Worm (Caenorhabditis elegans) whole organism, L3 larva: Measurements from ENCODE around the gene ZC262.2.

Experiments
- R02D3.7 ChIP-seq: fragments of 150-350 bp; optimal IDR thresholded peaks from 2 replicates; lab custom pipeline; 2014; ENCODE audit warnings: missing biosample characterization, missing genetic modification characterization
- ama-1 ChIP-seq: fragments of 150-350 bp; optimal IDR thresholded peaks from 2 replicates; lab custom pipeline; 2018
- ceh-16 ChIP-seq: sonication (generic microtip); optimal IDR thresholded peaks from 2 replicates; lab custom pipeline; 2017; ENCODE audit warnings: missing biosample characterization, missing genetic modification characterization
- ceh-28 ChIP-seq: fragments of 150-350 bp; optimal IDR thresholded peaks from 2 replicates; lab custom pipeline; 2014; ENCODE audit warnings: missing biosample characterization, missing genetic modification reagents, missing genetic modification characterization
- ceh-82 ChIP-seq: fragments of 150-350 bp; optimal IDR thresholded peaks from 2 replicates; lab custom pipeline; 2014; ENCODE audit warnings: missing biosample characterization, missing genetic modification characterization
- daf-12 ChIP-seq: fragments of 150-350 bp; optimal IDR thresholded peaks from 2 replicates; lab custom pipeline; 2014; ENCODE audit warnings: missing biosample characterization, missing genetic modification reagents, missing genetic modification characterization
- egl-27 ChIP-seq: sonication (generic microtip); optimal IDR thresholded peaks from 4 replicates; lab custom pipeline; 2017; ENCODE audit warnings: missing biosample characterization, missing genetic modification reagents, missing genetic modification characterization
- egl-5 ChIP-seq: fragments of 150-350 bp; optimal IDR thresholded peaks from 2 replicates; lab custom pipeline; 2017; ENCODE audit warnings: missing biosample characterization, missing genetic modification reagents, missing genetic modification characterization, inconsistent platforms
- elt-1 ChIP-seq: fragments of 150-350 bp; optimal IDR thresholded peaks from 2 replicates; lab custom pipeline; 2014; ENCODE audit warnings: missing biosample characterization, missing genetic modification characterization
- elt-2 ChIP-seq: sonication (generic microtip); optimal IDR thresholded peaks from 2 replicates; lab custom pipeline; 2016; ENCODE audit warnings: missing genetic modification reagents, mild to moderate bottlenecking, missing genetic modification characterization, missing compliant biosample characterization
- elt-3 ChIP-seq, 3 experiments: fragments of 150-350 bp in 1 of 3; sonication (generic microtip) in 2 of 3; optimal IDR thresholded peaks; 2 replicates in 2 of 3; 4 replicates in 1 of 3; lab custom pipeline; 2014 to 2017; ENCODE audit warnings: missing biosample characterization in 3 of 3, missing genetic modification characterization in 3 of 3
- eor-1 ChIP-seq, 2 experiments: fragments of 150-350 bp; optimal IDR thresholded peaks; 2 replicates each; lab custom pipeline; 2014 to 2018; ENCODE audit warnings: missing biosample characterization in 2 of 2, missing genetic modification characterization in 2 of 2
- fkh-10 ChIP-seq: sonication (generic microtip); optimal IDR thresholded peaks from 2 replicates; lab custom pipeline; 2017; ENCODE audit warnings: missing biosample characterization, missing genetic modification reagents, missing genetic modification characterization
- fkh-2 ChIP-seq: fragments of 150-350 bp; optimal IDR thresholded peaks from 2 replicates; lab custom pipeline; 2014; ENCODE audit warnings: missing biosample characterization, missing genetic modification reagents, missing genetic modification characterization
- fos-1 ChIP-seq: fragments of 150-350 bp; optimal IDR thresholded peaks from 2 replicates; lab custom pipeline; 2014; ENCODE audit warnings: missing biosample characterization, missing genetic modification characterization
- hmg-11 ChIP-seq: sonication (generic microtip); optimal IDR thresholded peaks from 2 replicates; lab custom pipeline; 2016; ENCODE audit warnings: missing genetic modification characterization, missing compliant biosample characterization
- jun-1 ChIP-seq: fragments of 150-350 bp; optimal IDR thresholded peaks from 2 replicates; lab custom pipeline; 2014; ENCODE audit warnings: missing biosample characterization, missing genetic modification reagents, missing genetic modification characterization
- lin-15B ChIP-seq: fragments of 150-350 bp; optimal IDR thresholded peaks from 2 replicates; lab custom pipeline; 2014; ENCODE audit warnings: missing biosample characterization, missing genetic modification characterization
- lin-39 ChIP-seq: fragments of 150-350 bp; optimal IDR thresholded peaks from 2 replicates; lab custom pipeline; 2018; ENCODE audit warnings: missing biosample characterization, missing genetic modification reagents, missing genetic modification characterization
- lsy-12 ChIP-seq: sonication (generic microtip); optimal IDR thresholded peaks from 2 replicates; lab custom pipeline; 2016; ENCODE audit warnings: mild to moderate bottlenecking, missing genetic modification characterization, missing compliant biosample characterization
- mdl-1 ChIP-seq: fragments of 150-350 bp; optimal IDR thresholded peaks from 2 replicates; lab custom pipeline; 2014; ENCODE audit warnings: missing biosample characterization, missing genetic modification characterization
- mml-1 ChIP-seq: fragments of 150-350 bp; sonication (generic microtip); optimal IDR thresholded peaks from 3 replicates; lab custom pipeline; 2014; ENCODE audit warnings: missing biosample characterization, missing genetic modification characterization
- nfya-1 ChIP-seq: sonication (generic microtip); optimal IDR thresholded peaks from 2 replicates; lab custom pipeline; 2017; ENCODE audit warnings: missing genetic modification characterization, mild to moderate bottlenecking, missing compliant biosample characterization, antibody characterized with exemption, moderate library complexity; ENCODE audit not compliant: insufficient read depth
- nhr-11 ChIP-seq: fragments of 150-350 bp; optimal IDR thresholded peaks from 2 replicates; lab custom pipeline; 2014; ENCODE audit warnings: missing biosample characterization, missing genetic modification characterization
- nhr-12 ChIP-seq: fragments of 150-350 bp; optimal IDR thresholded peaks from 2 replicates; lab custom pipeline; 2014; ENCODE audit warnings: missing biosample characterization, missing genetic modification characterization
- nhr-23 ChIP-seq: fragments of 150-350 bp; optimal IDR thresholded peaks from 2 replicates; lab custom pipeline; 2014; ENCODE audit warnings: missing biosample characterization, missing genetic modification reagents, missing genetic modification characterization
- nhr-237 ChIP-seq: fragments of 150-350 bp; optimal IDR thresholded peaks from 2 replicates; lab custom pipeline; 2014; ENCODE audit warnings: missing biosample characterization, missing genetic modification characterization
- nhr-25 ChIP-seq: sonication (generic microtip); optimal IDR thresholded peaks from 2 replicates; lab custom pipeline; 2017; ENCODE audit warnings: missing biosample characterization, missing genetic modification characterization
- nhr-28 ChIP-seq: fragments of 150-350 bp; optimal IDR thresholded peaks from 2 replicates; lab custom pipeline; 2014; ENCODE audit warnings: missing biosample characterization, missing genetic modification characterization
- nhr-43 ChIP-seq: sonication (generic microtip); optimal IDR thresholded peaks from 2 replicates; lab custom pipeline; 2016; ENCODE audit warnings: mild to moderate bottlenecking, missing genetic modification characterization, missing compliant biosample characterization; ENCODE audit not compliant: poor library complexity, severe bottlenecking
- nhr-67 ChIP-seq: fragments of 150-350 bp; optimal IDR thresholded peaks from 2 replicates; lab custom pipeline; 2014; ENCODE audit warnings: missing biosample characterization, missing genetic modification characterization
- nhr-76 ChIP-seq: fragments of 150-350 bp; sonication (generic microtip); optimal IDR thresholded peaks from 5 replicates; lab custom pipeline; 2014; ENCODE audit warnings: missing biosample characterization, missing genetic modification characterization
- nhr-77 ChIP-seq: fragments of 150-350 bp; optimal IDR thresholded peaks from 2 replicates; lab custom pipeline; 2014; ENCODE audit warnings: missing biosample characterization, missing genetic modification characterization
- pha-4 ChIP-seq: fragments of 150-350 bp; optimal IDR thresholded peaks from 2 replicates; lab custom pipeline; 2014; ENCODE audit warnings: missing biosample characterization, missing genetic modification reagents, missing genetic modification characterization
- pqm-1 ChIP-seq: fragments of 150-350 bp; optimal IDR thresholded peaks from 2 replicates; lab custom pipeline; 2017; ENCODE audit warnings: missing biosample characterization, missing genetic modification characterization, inconsistent platforms
- sea-2 ChIP-seq: fragments of 150-350 bp; sonication (generic microtip); optimal IDR thresholded peaks from 4 replicates; lab custom pipeline; 2014; ENCODE audit warnings: missing biosample characterization, missing genetic modification reagents, missing genetic modification characterization
- snpc-4 ChIP-seq: fragments of 150-350 bp; optimal IDR thresholded peaks from 2 replicates; lab custom pipeline; 2014; ENCODE audit warnings: missing biosample characterization, missing genetic modification characterization
- tbx-2 ChIP-seq: sonication (generic microtip); optimal IDR thresholded peaks from 2 replicates; lab custom pipeline; 2016; ENCODE audit warnings: mild to moderate bottlenecking, missing genetic modification characterization, missing compliant biosample characterization
- unc-39 ChIP-seq: sonication (generic microtip); optimal IDR thresholded peaks from 4 replicates; lab custom pipeline; 2017; ENCODE audit warnings: missing biosample characterization, missing genetic modification characterization
- unc-62 ChIP-seq: fragments of 150-350 bp; sonication (generic microtip); optimal IDR thresholded peaks from 4 replicates; lab custom pipeline; 2014; ENCODE audit warnings: missing biosample characterization, missing genetic modification reagents, missing genetic modification characterization
- zag-1 ChIP-seq: fragments of 150-350 bp; optimal IDR thresholded peaks from 2 replicates; lab custom pipeline; 2014; ENCODE audit warnings: missing biosample characterization, missing genetic modification characterization
- ztf-4 ChIP-seq: fragments of 150-350 bp; optimal IDR thresholded peaks from 2 replicates; lab custom pipeline; 2014; ENCODE audit warnings: missing biosample characterization, missing genetic modification characterization

Gene ZC262.2

ce11 chrIII:8300860-8301396, 30.9 kb upstream of the ZC262.2 start:
- TF ChIP-seq lsy-12 (tag; lab: Kevin White, UChicago) (no peak), hmg-11 (tag; lab: Kevin White, UChicago) (no peak), fos-1 (tag; lab: Kevin White, UChicago) (no peak), nhr-25 (tag; lab: Kevin White, UChicago) (no peak), elt-2 (tag; lab: Kevin White, UChicago) (no peak), nhr-12 (tag; lab: Kevin White, UChicago) (no peak), tbx-2 (tag; lab: Kevin White, UChicago) (no peak), ceh-82 (tag; lab: Kevin White, UChicago) (no peak), mml-1 (tag; lab: Kevin White, UChicago) (no peak), nhr-77 (no peak), daf-12 (tag; lab: Kevin White, UChicago) (no peak), fkh-10 (GFP tag; lab: Kevin White, UChicago) (no peak), fkh-2 (tag; lab: Kevin White, UChicago) (no peak), nhr-28 (tag; lab: Kevin White, UChicago) (no peak), eor-1 (tag; optimal IDR thresholded peaks at IDR 0.05; lab: Kevin White, UChicago) (no peak), zag-1 (no peak), nhr-76 (tag; lab: Kevin White, UChicago) (no peak)

ce11 chrIII:8303440-8303839, 28.4 kb upstream of the ZC262.2 start:
- TF ChIP-seq nhr-43 (no peak), nhr-28 (tag; lab: Kevin White, UChicago) (no peak), daf-12 (tag; lab: Kevin White, UChicago) (no peak), lin-15B (no peak), nhr-237 (no peak), pha-4 (no peak), lin-39 (tag; lab: Kevin White, UChicago) (no peak)

ce11 chrIII:8305304-8305703, 26.6 kb upstream of the ZC262.2 start:
- TF ChIP-seq nfya-1 (no peak), mdl-1 (no peak), egl-27 (tag; lab: Kevin White, UChicago) (no peak), nhr-28 (tag; lab: Kevin White, UChicago) (no peak), pha-4 (no peak), hmg-11 (tag; lab: Kevin White, UChicago) (no peak), fos-1 (tag; lab: Kevin White, UChicago) (no peak), elt-2 (tag; lab: Kevin White, UChicago) (no peak), unc-39 (tag; lab: Kevin White, UChicago) (no peak), elt-3 (tag; optimal IDR thresholded peaks at IDR 0.05; lab: Kevin White, UChicago) (no peak), nhr-23 (tag; lab: Kevin White, UChicago) (no peak), elt-1 (no peak), nhr-43 (no peak)

ce11 chrIII:8305816-8306215, 26.0 kb upstream of the ZC262.2 start:
- no peak for TF ChIP-seq sea-2 (GFP tag; lab: Kevin White, UChicago)
- no peak for TF ChIP-seq nhr-11 (tag; lab: Kevin White, UChicago)
- TF ChIP-seq nfya-1 = no peak

- TF ChIP-seq unc-39 (tag; lab: Kevin White, UChicago) (no peak), nhr-76 (tag; lab: Kevin White, UChicago) (no peak), pqm-1 (peak; percentile 27), jun-1 (tag; lab: Kevin White, UChicago) (no peak), snpc-4 (peak; percentile 86), mdl-1 (no peak), ama-1 (no peak), nhr-12 (tag; lab: Kevin White, UChicago) (no peak), fos-1 (tag; lab: Kevin White, UChicago) (no peak), nhr-23 (tag; lab: Kevin White, UChicago) (peak; percentile 96), nhr-67 (tag; lab: Kevin White, UChicago) (peak; percentile 60), unc-62 (GFP tag; lab: Kevin White, UChicago) (no peak), ceh-82 (tag; lab: Kevin White, UChicago) (peak; percentile 58), nhr-237 (no peak), nhr-25 (tag; lab: Kevin White, UChicago) (peak; percentile 57), elt-3 (tag; optimal IDR thresholded peaks at IDR 0.05; lab: Kevin White, UChicago) (no peak), pha-4 (peak; percentile 96), R02D3.7 (peak; percentile 55), daf-12 (tag; lab: Kevin White, UChicago) (no peak), egl-27 (tag; lab: Kevin White, UChicago) (no peak), ceh-16 (tag; lab: Kevin White, UChicago) (no peak), sea-2 (GFP tag; lab: Kevin White, UChicago) (no peak), lsy-12 (tag; lab: Kevin White, UChicago) (peak; percentile 89), nhr-77 (no peak), elt-2 (tag; lab: Kevin White, UChicago) (peak; percentile 53), zag-1 (no peak), tbx-2 (tag; lab: Kevin White, UChicago) (peak; percentile 56), egl-5 (tag; lab: Kevin White, UChicago) (peak; percentile 68), ceh-28 (peak; percentile 32), fkh-2 (tag; lab: Kevin White, UChicago) (no peak), elt-1 (peak; percentile 17), lin-39 (tag; lab: Kevin White, UChicago) (peak; percentile 62), ztf-4 (tag; lab: Kevin White, UChicago) (no peak)
Observed at ce11 chrIII:8307356-8307755, 24.5 kb upstream of the ZC262.2 start, which contains the start of the genes F10E9.7 and F10E9.5. Gene F10E9.7 (minus strand): TSS chrIII:8307441. Gene F10E9.5 (plus strand): TSS chrIII:8307592.
